Fruit fly (Drosophila melanogaster): ENCODE data around the gene AOX3.

Gene AOX3

dm6 chr3R:15582526-15583155 is 34.7 kb upstream of the AOX3 start (continued):
- TF ChIP-seq ERR (GFP tag; optimal IDR thresholded peaks at IDR 0.05) (no peak), zfh2 (GFP tag; optimal IDR thresholded peaks at IDR 0.05) (no peak), H15 (GFP tag; IDR thresholded peaks at IDR 0.05) (no peak), nmo (GFP tag; optimal IDR thresholded peaks at IDR 0.05) (no peak), Hand (GFP tag; optimal IDR thresholded peaks at IDR 0.05) (no peak), CG18262 (tag; optimal IDR thresholded peaks at IDR 0.05) (no peak), klu (GFP tag; IDR thresholded peaks at IDR 0.05) (no peak), CG17361 (GFP tag; IDR thresholded peaks at IDR 0.05) (no peak), wek (GFP tag; optimal IDR thresholded peaks at IDR 0.05) (no peak), Oli (tag; optimal IDR thresholded peaks at IDR 0.05) (no peak), CG17802 (tag; optimal IDR thresholded peaks at IDR 0.05) (no peak), abd-A (tag; optimal IDR thresholded peaks at IDR 0.05) (peak; percentile 87), stc (GFP tag; IDR thresholded peaks at IDR 0.05) (no peak), CG2120 (GFP tag; optimal IDR thresholded peaks at IDR 0.05) (no peak), ems (GFP tag; optimal IDR thresholded peaks at IDR 0.05) (no peak), vvl (GFP tag; IDR thresholded peaks at IDR 0.05) (0 out of 2 replicates have a peak, but pooled peaks have one; percentile 16), CG16813 (GFP tag; IDR thresholded peaks at IDR 0.05; ENCODE audit: partially characterized antibody) (no peak), wdn (GFP tag; IDR thresholded peaks at IDR 0.05) (no peak), CG14860 (GFP tag; IDR thresholded peaks at IDR 0.05; ENCODE audit: partially characterized antibody) (no peak), kni (GFP tag; optimal IDR thresholded peaks at IDR 0.05) (peak; percentile 87), ATbp (GFP tag; optimal IDR thresholded peaks at IDR 0.05) (no peak), br (optimal IDR thresholded peaks at IDR 0.05) (no peak), CG10654 (GFP tag; optimal IDR thresholded peaks at IDR 0.05) (no peak), tx (GFP tag; optimal IDR thresholded peaks at IDR 0.05) (no peak), HmgZ (tag; optimal IDR thresholded peaks at IDR 0.05) (no peak), gcm2 (GFP tag; optimal IDR thresholded peaks at IDR 0.05) (no peak), CG11456 (GFP tag; IDR thresholded peaks at IDR 0.05) (no peak), CG11398 (GFP tag; optimal IDR thresholded peaks at IDR 0.05) (no peak), CG13287 (GFP tag; IDR thresholded peaks at IDR 0.05; ENCODE audit: partially characterized antibody) (no peak), slp2 (GFP tag; optimal IDR thresholded peaks at IDR 0.05) (no peak), twi (tag; optimal IDR thresholded peaks at IDR 0.05) (peak; percentile 81), Mrtf (GFP tag; IDR thresholded peaks at IDR 0.05) (no peak), odd (GFP tag; optimal IDR thresholded peaks at IDR 0.05) (peak; percentile 40), CG14667 (GFP tag; IDR thresholded peaks at IDR 0.05) (no peak), Ets97D (GFP tag; optimal IDR thresholded peaks at IDR 0.05) (no peak), lmd (GFP tag; IDR thresholded peaks at IDR 0.05) (no peak), gcm (GFP tag; optimal IDR thresholded peaks at IDR 0.05) (peak; percentile 9), jigr1 (GFP tag; IDR thresholded peaks at IDR 0.05) (no peak), MBD-R2 (GFP tag; IDR thresholded peaks at IDR 0.05) (no peak), Hr51 (GFP tag; optimal IDR thresholded peaks at IDR 0.05) (no peak), psq (GFP tag; optimal IDR thresholded peaks at IDR 0.05) (no peak), gsb (GFP tag; IDR thresholded peaks at IDR 0.05) (no peak), prd (optimal IDR thresholded peaks at IDR 0.05) (no peak), prd (GFP tag; IDR thresholded peaks at IDR 0.05) (no peak), Dp (GFP tag; optimal IDR thresholded peaks at IDR 0.05) (no peak), Doc2 (GFP tag; IDR thresholded peaks at IDR 0.05) (no peak), ase (GFP tag; IDR thresholded peaks at IDR 0.05) (no peak), TFAM (GFP tag; optimal IDR thresholded peaks at IDR 0.05) (no peak), dmrt11E (tag; optimal IDR thresholded peaks at IDR 0.05) (no peak), CG1233 (GFP tag; optimal IDR thresholded peaks at IDR 0.05) (no peak)
